Worm (Caenorhabditis elegans): ENCODE measurements around the gene fbxc-58.

The fbxc-58 gene

DNA sequence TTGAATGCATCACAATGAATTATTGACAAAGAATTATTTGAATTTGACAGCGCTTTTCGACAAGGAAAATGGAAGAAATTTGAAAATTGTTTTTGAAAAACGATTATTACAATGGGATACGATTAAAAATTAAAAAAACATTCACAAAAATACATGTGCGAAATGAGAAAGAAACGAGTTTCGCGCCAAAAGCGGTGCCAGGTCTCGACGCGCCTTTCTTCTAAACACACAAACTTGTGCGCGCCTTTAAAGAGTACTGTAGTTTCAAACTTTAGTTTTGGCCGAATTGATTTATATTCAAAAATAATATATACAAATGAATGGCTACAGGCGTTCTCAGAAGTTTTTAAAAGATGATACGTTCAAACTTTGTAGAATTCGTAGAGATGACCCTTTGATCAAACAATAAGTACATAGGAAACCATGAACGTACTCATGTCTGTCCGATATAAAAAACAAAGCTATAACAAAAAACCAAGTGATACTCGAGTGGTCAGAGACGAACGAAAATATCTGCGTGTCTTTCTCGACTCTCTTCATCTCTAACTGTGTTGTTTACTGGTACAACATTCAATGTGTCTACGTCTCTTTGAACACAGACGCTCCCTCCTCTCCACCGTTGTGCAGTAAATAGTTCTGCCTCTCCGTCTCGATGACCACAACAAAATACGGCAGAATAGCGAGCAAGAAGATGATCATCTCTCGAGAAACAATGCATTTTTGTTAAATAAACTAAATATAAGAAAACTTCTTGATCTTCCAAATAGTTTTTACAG, 3.3 kb upstream of the fbxc-58 start (continued):
- 0 out of 2 replicates have a peak, but pooled peaks have one; percentile 22 for TF ChIP-seq attf-6 (GFP tag; IDR thresholded peaks at IDR 0.05)
- no peak for TF ChIP-seq aptf-3 (GFP tag; IDR thresholded peaks at IDR 0.05)
- no peak for TF ChIP-seq akir-1 (GFP tag; optimal IDR thresholded peaks at IDR 0.05)
- TF ChIP-seq C06A6.2 (GFP tag; conservative IDR thresholded peaks at IDR 0.05): no peak
- TF ChIP-seq efl-1 (GFP tag; optimal IDR thresholded peaks at IDR 0.05): peak; percentile 92
- TF ChIP-seq ekl-4 (GFP tag; IDR thresholded peaks at IDR 0.05): peak; percentile 31; the same call in 1 of the 2 replicates
- no peak for TF ChIP-seq aptf-2 (GFP tag; conservative IDR thresholded peaks at IDR 0.05)
- TF ChIP-seq nhr-27 (tag; optimal IDR thresholded peaks at IDR 0.05): no peak
- TF ChIP-seq madf-8 (GFP tag; conservative IDR thresholded peaks at IDR 0.05): peak; percentile 82
- peak; percentile 90 for TF ChIP-seq lsl-1 (GFP tag; optimal IDR thresholded peaks at IDR 0.05)
- no peak for TF ChIP-seq F57A8.1 (GFP tag; optimal IDR thresholded peaks at IDR 0.05)
- TF ChIP-seq ama-1 (optimal IDR thresholded peaks at IDR 0.05): no peak
- no peak for TF ChIP-seq ama-1 (GFP tag; optimal IDR thresholded peaks at IDR 0.05)
- peak; percentile 35; the same call in 1 of the 2 replicates for TF ChIP-seq mcd-1 (GFP tag; IDR thresholded peaks at IDR 0.05)
- no peak for TF ChIP-seq F22D6.2 (tag; optimal IDR thresholded peaks at IDR 0.05)

DNA sequence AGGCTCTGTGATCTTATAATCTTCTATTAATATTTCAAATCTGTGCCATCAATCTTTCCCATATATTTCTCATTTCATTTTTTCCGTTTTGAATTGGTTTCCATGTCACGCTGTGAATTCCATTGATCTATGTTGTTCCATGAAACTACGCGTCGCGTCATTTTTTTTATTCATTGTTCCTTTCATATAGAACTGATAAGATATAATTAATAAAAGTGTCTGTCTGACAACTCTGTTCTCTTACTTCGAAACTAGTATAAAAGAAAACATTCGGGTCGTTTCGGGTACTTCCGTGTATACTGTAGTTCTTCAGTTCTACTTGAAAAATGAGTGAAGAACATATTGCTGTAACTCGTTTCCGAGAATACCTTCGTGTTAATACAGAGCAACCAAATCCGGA, 3.2 kb downstream of the fbxc-58 start, which contains the start of gene C10C5.3:
Gene C10C5.3, plus strand, starts transcription at position 301 of the 400 bp plus-strand sequence.
- no peak for TF ChIP-seq C17E4.6 (GFP tag; IDR thresholded peaks at IDR 0.05)
- TF ChIP-seq snpc-1.3 (tag; optimal IDR thresholded peaks at IDR 0.05; ENCODE audit: insufficient read depth): no peak
- no peak for TF ChIP-seq attf-5 (GFP tag; optimal IDR thresholded peaks at IDR 0.05)
- no peak for TF ChIP-seq pha-4 (tag; optimal IDR thresholded peaks at IDR 0.05)
- TF ChIP-seq attf-6 (GFP tag; IDR thresholded peaks at IDR 0.05): no peak
- TF ChIP-seq somi-1 (GFP tag; optimal IDR thresholded peaks at IDR 0.05): no peak
- TF ChIP-seq egrh-3 (GFP tag; IDR thresholded peaks at IDR 0.05): no peak
- TF ChIP-seq gei-17 (GFP tag; optimal IDR thresholded peaks at IDR 0.05): no peak
- TF ChIP-seq nhr-179 (tag; optimal IDR thresholded peaks at IDR 0.05): no peak
- no peak for TF ChIP-seq cebp-1 (GFP tag; IDR thresholded peaks at IDR 0.05)
- no peak for TF ChIP-seq cebp-1 (tag; optimal IDR thresholded peaks at IDR 0.05)
- TF ChIP-seq pbrm-1 (GFP tag; IDR thresholded peaks at IDR 0.05): no peak
- TF ChIP-seq zfh-2 (GFP tag; conservative IDR thresholded peaks at IDR 0.05): no peak
- TF ChIP-seq Y53F4B.3 (GFP tag; IDR thresholded peaks at IDR 0.05): no peak

DNA sequence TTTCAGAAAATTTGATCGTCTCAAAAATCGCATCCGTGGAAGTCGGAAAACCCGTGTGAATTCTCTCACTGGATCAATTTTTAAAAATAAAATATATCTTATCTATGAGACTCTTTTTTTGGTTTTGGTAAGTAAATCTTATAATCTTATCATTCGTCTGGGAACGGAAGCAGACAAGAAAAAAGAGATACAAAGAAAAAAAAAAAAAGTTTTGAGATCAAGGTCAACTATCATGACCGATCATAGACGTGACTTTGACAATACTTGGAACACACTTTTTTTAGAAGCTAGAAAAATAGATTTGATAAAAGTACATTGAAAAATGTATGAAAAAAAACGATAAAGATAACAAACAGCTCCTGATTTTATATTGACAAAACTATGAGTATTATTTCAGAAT, 5.2 kb downstream of the fbxc-58 start:
- peak; percentile 56 for TF ChIP-seq ztf-26 (tag; optimal IDR thresholded peaks at IDR 0.05)
- peak; percentile 30 for TF ChIP-seq lin-40 (tag; optimal IDR thresholded peaks at IDR 0.05)
- peak; percentile 63; the same call in 1 of the 2 replicates for TF ChIP-seq K11D2.4 (GFP tag; IDR thresholded peaks at IDR 0.05)
- no peak for TF ChIP-seq egrh-3 (GFP tag; IDR thresholded peaks at IDR 0.05)
- peak; percentile 10 for TF ChIP-seq somi-1 (GFP tag; optimal IDR thresholded peaks at IDR 0.05)

DNA sequence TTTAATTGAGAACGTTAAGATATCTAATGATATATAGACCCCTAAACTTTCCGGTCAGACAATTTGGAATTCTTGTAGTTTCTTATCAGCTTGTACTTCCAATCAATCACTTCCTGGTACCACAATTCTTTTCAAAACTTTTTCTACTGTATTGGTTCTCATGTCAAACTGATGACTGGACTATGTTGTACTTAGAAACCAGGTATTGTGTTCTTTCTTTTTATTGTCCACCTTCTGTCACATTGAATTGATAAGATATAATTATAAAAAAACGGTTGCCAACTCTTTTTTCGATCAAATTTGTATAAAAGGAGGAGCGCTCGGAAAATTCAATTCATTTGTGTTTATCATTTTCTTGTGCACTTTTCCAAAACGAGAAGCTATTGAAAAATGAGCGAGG, 7.0 kb downstream of the fbxc-58 start, which contains the start of gene C10C5.4:
Gene C10C5.4, plus strand, starts transcription at position 281 of the 400 bp plus-strand sequence.
- TF ChIP-seq let-607 (tag; optimal IDR thresholded peaks at IDR 0.05): peak in 1 of 2 experiments; percentile 6
- TF ChIP-seq nhr-80 (tag; optimal IDR thresholded peaks at IDR 0.05): peak; percentile 76
- TF ChIP-seq F10E7.11 (tag; optimal IDR thresholded peaks at IDR 0.05): no peak
- TF ChIP-seq pbrm-1 (GFP tag; IDR thresholded peaks at IDR 0.05): no peak

Data from whole organism, young adult.